Worm (Caenorhabditis elegans) whole organism, early embryonic: ENCODE results near the gene C30G12.4.

Experiments used
- B0310.2 ChIP-seq: sonication (generic microtip); optimal IDR thresholded peaks from 2 replicates; lab custom pipeline; 2016; ENCODE audit warnings: mild to moderate bottlenecking, missing genetic modification characterization, missing compliant biosample characterization
- F13C5.2 ChIP-seq: sonication (generic microtip); optimal IDR thresholded peaks from 2 replicates; lab custom pipeline; 2017; ENCODE audit warnings: mild to moderate bottlenecking, missing genetic modification characterization, inconsistent platforms, missing compliant biosample characterization
- aly-1 ChIP-seq: sonication (generic microtip); optimal IDR thresholded peaks from 2 replicates; lab custom pipeline; 2016; ENCODE audit warnings: missing genetic modification characterization, missing compliant biosample characterization
- ama-1 ChIP-seq: fragments of 150-350 bp; optimal IDR thresholded peaks from 2 replicates; lab custom pipeline; 2014
- ceh-13 ChIP-seq: fragments of 200-800 bp; sonication (Bioruptor generic); optimal IDR thresholded peaks from 2 replicates; lab custom pipeline; 2018; ENCODE audit warnings: mild to moderate bottlenecking, missing genetic modification characterization, missing compliant biosample characterization
- ceh-36 ChIP-seq: sonication (generic microtip); optimal IDR thresholded peaks from 2 replicates; lab custom pipeline; 2016; ENCODE audit warnings: missing genetic modification characterization, inconsistent platforms, missing compliant biosample characterization
- ets-7 ChIP-seq: sonication (generic microtip); optimal IDR thresholded peaks from 2 replicates; lab custom pipeline; 2016; ENCODE audit warnings: missing genotype, missing genetic modification characterization, missing compliant biosample characterization
- flt-1 ChIP-seq: fragments of 200-800 bp; sonication (Bioruptor generic); IDR thresholded peaks from 2 replicates; pipeline ENCODE4 v1.3.6; 2022; ENCODE audit warnings: missing genetic modification characterization, missing compliant biosample characterization
- hmbx-1 ChIP-seq: sonication (generic microtip); optimal IDR thresholded peaks from 2 replicates; lab custom pipeline; 2016; ENCODE audit warnings: mild to moderate bottlenecking, missing genetic modification characterization, missing compliant biosample characterization
- hmg-4 ChIP-seq: fragments of 200-800 bp; sonication (Bioruptor generic); optimal IDR thresholded peaks from 2 replicates; lab custom pipeline; 2018; ENCODE audit warnings: mild to moderate bottlenecking, missing genetic modification characterization, missing compliant biosample characterization
- hnd-1 ChIP-seq: sonication (generic microtip); optimal IDR thresholded peaks from 2 replicates; lab custom pipeline; 2016; ENCODE audit warnings: missing genetic modification characterization, missing compliant biosample characterization
- pes-1 ChIP-seq: fragments of 200-800 bp; sonication (Bioruptor generic); IDR thresholded peaks from 2 replicates; pipeline ENCODE4 v1.3.6; 2022; ENCODE audit warnings: missing genetic modification reagents, missing genetic modification characterization, missing compliant biosample characterization
- scrt-1 ChIP-seq: fragments of 200-800 bp; sonication (Bioruptor generic); IDR thresholded peaks from 2 replicates; pipeline ENCODE4 v1.3.6; 2022; ENCODE audit warnings: missing genetic modification characterization, missing compliant biosample characterization
- sea-1 ChIP-seq: fragments of 200-800 bp; sonication (Bioruptor generic); conservative IDR thresholded peaks from 2 replicates; pipeline ENCODE4 v1.3.6; 2022; ENCODE audit warnings: missing genetic modification characterization, missing compliant biosample characterization
- tbx-11 ChIP-seq: fragments of 200-800 bp; sonication (Bioruptor generic); IDR thresholded peaks from 2 replicates; pipeline ENCODE4 v1.3.6; 2022; ENCODE audit warnings: missing genetic modification characterization, missing compliant biosample characterization
- tbx-37 ChIP-seq: fragments of 200-800 bp; sonication (Bioruptor generic); conservative IDR thresholded peaks from 2 replicates; pipeline ENCODE4 v1.3.6; 2022; ENCODE audit warnings: missing genetic modification reagents, missing genetic modification characterization, missing compliant biosample characterization
- tra-4 ChIP-seq: sonication (generic microtip); optimal IDR thresholded peaks from 2 replicates; lab custom pipeline; 2017; ENCODE audit warnings: missing genetic modification characterization, missing compliant biosample characterization

The C30G12.4 gene

DNA sequence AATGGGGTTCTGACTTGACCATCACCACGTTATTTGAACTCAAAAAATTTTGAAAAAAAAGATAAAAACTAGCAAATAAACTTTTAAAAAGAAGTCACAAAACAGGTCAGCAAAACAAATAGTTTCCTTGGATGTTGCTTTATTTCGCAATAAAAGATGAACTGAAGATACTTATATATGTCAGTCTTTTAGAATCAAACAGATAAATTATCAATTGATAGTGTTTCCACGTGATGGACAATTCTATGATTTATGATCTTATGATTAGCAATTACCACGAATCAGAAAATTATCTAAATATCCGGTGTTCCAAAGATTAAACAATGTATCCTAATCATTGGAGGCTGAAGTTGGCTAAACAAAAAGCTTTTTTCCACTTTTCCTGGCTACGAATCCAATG is 25.8 kb downstream of the C30G12.4 start:
- TF ChIP-seq ama-1 (lab: Kevin White, UChicago) = no peak
- TF ChIP-seq ets-7 (tag; lab: Kevin White, UChicago) = no peak
- no peak for TF ChIP-seq ceh-36 (tag; lab: Kevin White, UChicago)
- TF ChIP-seq tbx-11 = no peak
- TF ChIP-seq pes-1 = no peak
- TF ChIP-seq scrt-1 = no peak
- no peak for TF ChIP-seq hmbx-1 (tag; lab: Kevin White, UChicago)
- TF ChIP-seq tbx-37 (GFP tag; lab: Robert Waterston, UW) = no peak

DNA sequence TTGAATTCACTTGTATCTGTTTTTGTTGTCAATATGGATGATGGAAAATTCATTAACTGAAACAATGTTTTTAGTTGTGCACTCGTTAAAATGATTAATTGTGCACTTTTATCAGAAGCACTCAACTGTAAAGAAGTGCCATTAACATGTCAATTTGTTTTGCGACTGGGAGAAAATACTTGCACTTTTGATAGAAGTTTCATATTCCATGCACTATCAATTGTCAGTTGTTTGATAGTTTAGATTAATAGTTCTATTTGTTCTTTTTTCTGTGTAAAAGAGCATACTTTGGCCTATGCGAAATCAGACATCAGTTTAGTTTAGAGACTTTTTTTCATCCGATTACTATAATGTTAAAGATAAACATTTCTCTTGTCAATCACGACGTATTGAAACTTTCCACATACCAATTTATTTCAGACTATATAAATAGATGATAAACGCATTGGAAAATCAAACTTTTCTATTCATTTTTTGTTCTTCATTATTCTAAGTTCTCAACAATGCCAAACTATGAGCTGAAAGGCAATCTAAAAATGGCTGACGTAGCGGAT is 28.0 kb downstream of the C30G12.4 start, which contains the start of gene C30G12.2:
Gene C30G12.2, plus strand, starts transcription at position 504 of the 554 bp plus-strand sequence.
- TF ChIP-seq ceh-36 (tag; lab: Kevin White, UChicago) (no peak), hmbx-1 (tag; lab: Kevin White, UChicago) (no peak), hmg-4 (GFP tag; lab: Kevin White, UChicago) (no peak), F13C5.2 (no peak), hnd-1 (tag; lab: Kevin White, UChicago) (no peak), scrt-1 (no peak), tra-4 (tag; lab: Kevin White, UChicago) (no peak), B0310.2 (tag; lab: Kevin White, UChicago) (no peak), sea-1 (no peak), ets-7 (tag; lab: Kevin White, UChicago) (no peak), pes-1 (no peak), tbx-11 (no peak), aly-1 (tag; lab: Kevin White, UChicago) (no peak)

DNA sequence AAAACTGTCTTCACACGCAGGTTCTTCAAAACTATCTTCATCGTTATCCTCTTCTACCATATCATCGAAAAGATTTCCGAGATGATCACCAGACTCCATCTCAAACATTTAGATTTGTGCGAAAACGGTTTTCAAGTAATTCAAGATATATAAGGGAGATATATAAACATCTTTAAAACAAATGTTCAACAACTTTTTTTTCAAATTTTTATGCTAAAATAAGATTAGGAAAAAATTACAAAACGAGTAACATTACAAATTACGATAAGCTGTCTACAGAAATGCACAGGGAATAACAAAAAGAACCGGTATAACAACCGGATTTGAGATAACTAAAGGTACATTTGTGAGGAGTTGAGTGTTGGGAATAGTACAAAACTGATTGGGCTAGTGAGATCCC is 34.0 kb downstream of the C30G12.4 start, which contains the start of gene C30G12.6:
Gene C30G12.6, minus strand, starts transcription at position 101 of the 400 bp plus-strand sequence.
- TF ChIP-seq hmbx-1 (tag; lab: Kevin White, UChicago) (no peak), hmg-4 (GFP tag; lab: Kevin White, UChicago) (no peak), sea-1 (no peak), flt-1 (GFP tag; lab: Robert Waterston, UW) (no peak), ceh-13 (no peak), ets-7 (tag; lab: Kevin White, UChicago) (no peak), aly-1 (tag; lab: Kevin White, UChicago) (no peak), pes-1 (no peak), F13C5.2 (no peak), hnd-1 (tag; lab: Kevin White, UChicago) (no peak), tra-4 (tag; lab: Kevin White, UChicago) (no peak), ceh-36 (tag; lab: Kevin White, UChicago) (no peak)

DNA sequence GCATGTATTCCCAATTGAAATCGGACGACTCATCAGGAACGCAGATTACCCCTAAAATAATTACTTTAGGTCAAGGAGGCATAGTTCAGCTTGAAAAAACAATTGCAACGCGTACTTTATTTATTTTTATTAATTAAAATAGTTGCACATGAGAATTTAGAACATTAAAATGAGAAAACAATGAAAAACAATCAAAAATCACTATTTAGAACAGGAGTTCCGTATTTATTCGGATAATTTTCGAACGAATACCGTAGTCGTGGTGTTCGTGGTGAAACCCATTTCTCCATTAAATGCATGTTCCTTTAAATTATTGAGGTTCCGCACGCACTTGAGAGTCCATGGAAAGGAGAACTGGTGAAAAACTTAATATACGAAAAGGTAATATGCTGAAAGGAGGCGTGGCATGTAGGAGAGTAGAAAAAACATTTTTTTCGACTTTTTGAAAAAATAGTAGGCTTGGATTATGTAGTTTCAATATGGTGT is 36.3 kb downstream of the C30G12.4 start, which contains the start of gene puf-8:
Gene puf-8, minus strand, starts transcription at position 51 of the 486 bp plus-strand sequence.
- TF ChIP-seq F13C5.2 (no peak), tbx-37 (GFP tag; lab: Robert Waterston, UW) (no peak)

DNA sequence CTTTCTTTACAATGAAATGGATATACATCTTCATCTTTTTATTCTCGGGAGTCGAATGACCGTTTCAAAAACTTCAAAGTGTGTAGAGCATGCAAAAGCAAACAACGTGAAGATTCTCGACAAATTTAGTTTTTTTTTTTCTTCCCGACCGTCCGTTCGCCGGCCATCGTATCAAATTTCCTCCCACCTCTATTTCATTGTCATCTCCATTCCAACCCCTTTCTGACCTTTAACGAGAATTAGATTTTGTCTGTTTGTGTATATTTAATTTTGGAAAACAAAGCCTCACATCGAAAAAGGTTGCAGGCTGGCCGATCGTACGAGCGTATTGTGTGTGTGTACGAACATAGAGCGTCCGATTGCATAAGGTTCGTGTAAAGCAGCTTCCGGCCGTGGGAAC is 37.1 kb downstream of the C30G12.4 start, which contains the start of gene C30G12.1:
Gene C30G12.1, plus strand, starts transcription at position 301 of the 400 bp plus-strand sequence.
- TF ChIP-seq scrt-1 (no peak), ceh-36 (tag; lab: Kevin White, UChicago) (no peak), tra-4 (tag; lab: Kevin White, UChicago) (no peak), ets-7 (tag; lab: Kevin White, UChicago) (no peak), hmg-4 (GFP tag; lab: Kevin White, UChicago) (no peak), B0310.2 (tag; lab: Kevin White, UChicago) (no peak), pes-1 (no peak), tbx-11 (no peak), hmbx-1 (tag; lab: Kevin White, UChicago) (no peak), flt-1 (GFP tag; lab: Robert Waterston, UW) (no peak), sea-1 (no peak), hnd-1 (tag; lab: Kevin White, UChicago) (no peak), ama-1 (lab: Kevin White, UChicago) (no peak), tbx-37 (GFP tag; lab: Robert Waterston, UW) (no peak), ceh-13 (no peak), aly-1 (tag; lab: Kevin White, UChicago) (no peak), F13C5.2 (no peak)

DNA sequence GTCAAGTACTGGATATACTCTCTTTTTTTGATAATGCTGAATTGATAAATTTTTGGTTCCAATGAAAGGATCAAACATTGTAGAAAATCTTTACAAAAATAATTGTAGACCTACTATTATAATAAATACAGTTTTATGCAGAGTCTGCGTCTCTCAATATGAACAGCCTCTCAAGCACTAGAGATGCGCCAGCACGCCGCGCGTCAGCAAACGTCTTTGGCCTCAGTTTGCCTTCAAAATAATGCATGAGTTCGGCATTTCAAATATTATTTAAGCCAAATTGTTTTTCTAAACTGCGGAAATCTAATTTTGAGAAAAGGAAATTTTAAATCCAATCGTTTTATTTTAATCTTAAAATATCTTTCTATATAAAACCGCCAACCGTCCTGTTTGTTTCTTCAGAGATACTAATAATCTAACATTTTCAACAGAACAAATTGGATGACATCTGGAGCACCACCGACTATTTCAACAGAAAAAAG is 39.8 kb downstream of the C30G12.4 start, which contains the start of gene cul-4:
Gene cul-4, plus strand, starts transcription at position 432 of the 482 bp plus-strand sequence.
- no peak for TF ChIP-seq tbx-11
- no peak for TF ChIP-seq ets-7 (tag; lab: Kevin White, UChicago)
- no peak for TF ChIP-seq B0310.2 (tag; lab: Kevin White, UChicago)
- TF ChIP-seq scrt-1 = no peak
- TF ChIP-seq pes-1 = no peak
- no peak for TF ChIP-seq ceh-13

DNA sequence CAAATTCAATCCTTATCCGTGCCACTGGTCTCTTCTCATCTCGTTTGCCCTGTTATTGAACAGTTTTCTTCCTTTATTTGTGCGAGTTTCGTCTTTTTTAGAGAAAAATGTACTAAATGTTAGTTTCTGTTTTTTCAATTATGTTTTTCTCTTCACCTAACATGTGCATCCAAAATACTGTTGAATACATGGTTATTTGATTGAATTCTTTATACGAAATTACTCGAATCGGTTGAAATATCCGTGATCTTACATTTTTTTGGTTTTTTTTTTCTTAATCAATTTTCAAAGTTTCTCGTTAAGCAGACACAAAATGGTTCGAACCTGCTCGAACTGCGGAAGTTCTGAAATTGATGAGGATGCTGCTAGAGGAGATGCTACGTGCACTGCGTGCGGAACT is 43.6 kb downstream of the C30G12.4 start, which contains the start of gene brf-1:
Gene brf-1, plus strand, starts transcription at position 301 of the 400 bp plus-strand sequence.
- no peak for TF ChIP-seq aly-1 (tag; lab: Kevin White, UChicago)
- TF ChIP-seq hmg-4 (GFP tag; lab: Kevin White, UChicago) = no peak
- TF ChIP-seq ceh-13 = no peak
- TF ChIP-seq F13C5.2 = no peak
- no peak for TF ChIP-seq hnd-1 (tag; lab: Kevin White, UChicago)
- TF ChIP-seq ama-1 (lab: Kevin White, UChicago) = no peak
- no peak for TF ChIP-seq ceh-36 (tag; lab: Kevin White, UChicago)
- no peak for TF ChIP-seq scrt-1
- no peak for TF ChIP-seq tra-4 (tag; lab: Kevin White, UChicago)
- no peak for TF ChIP-seq sea-1
- no peak for TF ChIP-seq hmbx-1 (tag; lab: Kevin White, UChicago)
- no peak for TF ChIP-seq pes-1
- TF ChIP-seq tbx-37 (GFP tag; lab: Robert Waterston, UW) = no peak
- no peak for TF ChIP-seq tbx-11
